Fruit fly (Drosophila melanogaster) whole organism, pupa: Measurements from ENCODE around the gene armi.

Experiments used
- EcR ChIP-seq: fragments of 200-800 bp; sonication (Bioruptor generic); optimal IDR thresholded peaks from 3 replicates; lab custom pipeline; 2019; ENCODE audit warnings: missing biosample characterization, missing genetic modification characterization, mild to moderate bottlenecking, moderate library complexity, missing genetic modification reagents
- fd96Ca ChIP-seq: fragments of 200-800 bp; sonication (Bioruptor generic); IDR thresholded peaks from 3 replicates; pipeline ENCODE4 v1.3.6; 2022; ENCODE audit warnings: missing biosample characterization, missing genetic modification characterization
- rn ChIP-seq: fragments of 200-800 bp; sonication (Bioruptor generic); IDR thresholded peaks from 2 replicates; pipeline ENCODE4 v1.3.6; 2022; ENCODE audit warnings: missing biosample characterization, missing genetic modification characterization

dm6 chr3L:3419369-3420232 is 41.5 kb upstream of the armi start:
- TF ChIP-seq fd96Ca (GFP tag; lab: Robert Waterston, UW) (no peak), EcR (GFP tag; lab: Kevin White, UChicago) (no peak), rn (GFP tag; lab: Robert Waterston, UW) (no peak)
